Fruit fly (Drosophila melanogaster): ENCODE results near the gene mrt.
A peak's percentile ranks its signal among the peaks of the same experiment; 100 is the strongest.

mrt gene

dm6 chr3R:27246264-27246663 lies 36.2 kb downstream of the mrt start (continued):
- peak; percentile 90 for TF ChIP-seq CG8388 (GFP tag; optimal IDR thresholded peaks at IDR 0.05)
- TF ChIP-seq pum (GFP tag; optimal IDR thresholded peaks at IDR 0.05): no peak
- TF ChIP-seq CG17361 (GFP tag; IDR thresholded peaks at IDR 0.05): peak; percentile 94
- no peak for TF ChIP-seq ftz-f1 (GFP tag; optimal IDR thresholded peaks at IDR 0.05)
- 0 out of 2 replicates have a peak, but pooled peaks have one; percentile 12 for TF ChIP-seq CG10366 (GFP tag; IDR thresholded peaks at IDR 0.05)
- no peak for TF ChIP-seq CG3838 (GFP tag; optimal IDR thresholded peaks at IDR 0.05)
- peak; percentile 62 for TF ChIP-seq CG16815 (GFP tag; optimal IDR thresholded peaks at IDR 0.05)
- TF ChIP-seq Optix (GFP tag; IDR thresholded peaks at IDR 0.05): no peak
- no peak for TF ChIP-seq bigmax (GFP tag; optimal IDR thresholded peaks at IDR 0.05)
- TF ChIP-seq unc-4 (GFP tag; IDR thresholded peaks at IDR 0.05; ENCODE audit: partially characterized antibody): no peak
- no peak for TF ChIP-seq CG31388 (GFP tag; optimal IDR thresholded peaks at IDR 0.05)
- no peak for TF ChIP-seq danr (GFP tag; IDR thresholded peaks at IDR 0.05)
- TF ChIP-seq ind (GFP tag; optimal IDR thresholded peaks at IDR 0.05): peak; percentile 69
- TF ChIP-seq dati (GFP tag; IDR thresholded peaks at IDR 0.05): no peak
- peak; percentile 61 for TF ChIP-seq CG12219 (GFP tag; optimal IDR thresholded peaks at IDR 0.05)
- TF ChIP-seq CG3407 (GFP tag; optimal IDR thresholded peaks at IDR 0.05): peak; percentile 44
- TF ChIP-seq CG18262 (tag; optimal IDR thresholded peaks at IDR 0.05): peak; percentile 95
- TF ChIP-seq D (optimal IDR thresholded peaks at IDR 0.05): no peak
- peak; percentile 72 for TF ChIP-seq D (GFP tag; optimal IDR thresholded peaks at IDR 0.05)
- TF ChIP-seq ara (GFP tag; IDR thresholded peaks at IDR 0.05): no peak
- TF ChIP-seq abd-A (tag; optimal IDR thresholded peaks at IDR 0.05): peak; percentile 62
- peak; percentile 69 for TF ChIP-seq Chrac-16 (GFP tag; optimal IDR thresholded peaks at IDR 0.05)
- TF ChIP-seq CG6791 (GFP tag; IDR thresholded peaks at IDR 0.05; ENCODE audit: partially characterized antibody): no peak
- no peak for TF ChIP-seq sc (optimal IDR thresholded peaks at IDR 0.05)
- TF ChIP-seq sc (GFP tag; optimal IDR thresholded peaks at IDR 0.05): peak; percentile 39
- TF ChIP-seq CG8478 (optimal IDR thresholded peaks at IDR 0.05): no peak
- no peak for TF ChIP-seq Aef1 (GFP tag; IDR thresholded peaks at IDR 0.05)
- no peak for TF ChIP-seq CG2199 (GFP tag; IDR thresholded peaks at IDR 0.05)
- TF ChIP-seq D19B (GFP tag; optimal IDR thresholded peaks at IDR 0.05): peak; percentile 10
- peak; percentile 35 for TF ChIP-seq CG5245 (GFP tag; optimal IDR thresholded peaks at IDR 0.05)
- 0 out of 2 replicates have a peak, but pooled peaks have one; percentile 11 for TF ChIP-seq sim (GFP tag; IDR thresholded peaks at IDR 0.05)
- no peak for TF ChIP-seq trh (GFP tag; optimal IDR thresholded peaks at IDR 0.05)
- TF ChIP-seq Vsx1 (GFP tag; optimal IDR thresholded peaks at IDR 0.05): peak; percentile 29
- peak; percentile 57 for TF ChIP-seq CG6854 (GFP tag; optimal IDR thresholded peaks at IDR 0.05)
- no peak for TF ChIP-seq CG18011 (GFP tag; optimal IDR thresholded peaks at IDR 0.05)
- TF ChIP-seq CG7357 (GFP tag; IDR thresholded peaks at IDR 0.05): peak; percentile 49; the same call in 2 of the 3 replicates
- TF ChIP-seq E2f1 (GFP tag; IDR thresholded peaks at IDR 0.05): peak; percentile 57; the same call in 1 of the 2 replicates
- no peak for TF ChIP-seq Bteb2 (GFP tag; optimal IDR thresholded peaks at IDR 0.05)
- TF ChIP-seq CG17359 (tag; optimal IDR thresholded peaks at IDR 0.05): peak; percentile 83
- TF ChIP-seq hkb (optimal IDR thresholded peaks at IDR 0.05): no peak
- TF ChIP-seq hkb (GFP tag; IDR thresholded peaks at IDR 0.05): 0 out of 2 replicates have a peak, but pooled peaks have one; percentile 61
- TF ChIP-seq CG12071 (GFP tag; optimal IDR thresholded peaks at IDR 0.05): no peak
- TF ChIP-seq CG1233 (GFP tag; optimal IDR thresholded peaks at IDR 0.05): peak; percentile 75
- TF ChIP-seq emc (GFP tag; optimal IDR thresholded peaks at IDR 0.05): no peak
- TF ChIP-seq CG7987 (GFP tag; optimal IDR thresholded peaks at IDR 0.05): no peak
- peak; percentile 45; the same call in 1 of the 2 replicates for TF ChIP-seq CG7372 (GFP tag; IDR thresholded peaks at IDR 0.05)
- peak; percentile 13 for TF ChIP-seq CG10543 (GFP tag; optimal IDR thresholded peaks at IDR 0.05)
- TF ChIP-seq Trl (optimal IDR thresholded peaks at IDR 0.05): no peak
- TF ChIP-seq Trl (GFP tag; optimal IDR thresholded peaks at IDR 0.05): no peak
- TF ChIP-seq CG12391 (tag; optimal IDR thresholded peaks at IDR 0.05): peak; percentile 91
- peak; percentile 53 for TF ChIP-seq CG6813 (GFP tag; optimal IDR thresholded peaks at IDR 0.05)
- TF ChIP-seq tin (GFP tag; optimal IDR thresholded peaks at IDR 0.05): peak; percentile 61
- TF ChIP-seq unpg (GFP tag; optimal IDR thresholded peaks at IDR 0.05): peak; percentile 88
